Worm (Caenorhabditis elegans): Measurements from ENCODE around the gene tmem-120.

Gene tmem-120

ce11 chrIII:1495230-1495629 lies 22.6 kb downstream of the tmem-120 start, which contains the start of gene Y82E9BR.19:
Y82E9BR.19 (minus strand) TSS chrIII:1495330.
- no peak for TF ChIP-seq sea-2 (GFP tag; IDR thresholded peaks at IDR 0.05)
- no peak for TF ChIP-seq die-1 (tag; optimal IDR thresholded peaks at IDR 0.05)
- no peak for TF ChIP-seq tbp1 (GFP tag; optimal IDR thresholded peaks at IDR 0.05)
- TF ChIP-seq Y56A3A.18 (GFP tag; IDR thresholded peaks at IDR 0.05) = no peak
- no peak for TF ChIP-seq dox-1 (GFP tag; IDR thresholded peaks at IDR 0.05)
- TF ChIP-seq F57A8.1 (GFP tag; optimal IDR thresholded peaks at IDR 0.05) = no peak
- no peak for TF ChIP-seq mxl-1 (tag; optimal IDR thresholded peaks at IDR 0.05)
- no peak for TF ChIP-seq him-1 (tag; optimal IDR thresholded peaks at IDR 0.05)
- no peak for TF ChIP-seq mel-28 (tag; optimal IDR thresholded peaks at IDR 0.05; ENCODE audit: borderline replicate concordance)

- TF ChIP-seq ceh-79 (tag; optimal IDR thresholded peaks at IDR 0.05) = no peak
- no peak for TF ChIP-seq ets-4 (GFP tag; optimal IDR thresholded peaks at IDR 0.05)
- no peak for TF ChIP-seq hlh-12 (tag; optimal IDR thresholded peaks at IDR 0.05)
- no peak for TF ChIP-seq ztf-3 (GFP tag; optimal IDR thresholded peaks at IDR 0.05)
- no peak for TF ChIP-seq ceh-40 (GFP tag; IDR thresholded peaks at IDR 0.05)
- no peak for TF ChIP-seq sdz-38 (tag; optimal IDR thresholded peaks at IDR 0.05)
- TF ChIP-seq dox-1 (GFP tag; IDR thresholded peaks at IDR 0.05) = no peak
Measured at ce11 chrIII:1483407-1483806, 34.4 kb downstream of the tmem-120 start, which contains the start of gene Y82E9BR.18. Y82E9BR.18 (minus strand) TSS chrIII:1483507.

ce11 chrIII:1468358-1469305 lies 49.2 kb downstream of the tmem-120 start:
- TF ChIP-seq nhr-90 (tag; optimal IDR thresholded peaks at IDR 0.05) = no peak
- no peak for TF ChIP-seq fkh-3 (tag; optimal IDR thresholded peaks at IDR 0.05)
- TF ChIP-seq atf-7 (tag; optimal IDR thresholded peaks at IDR 0.05) = no peak
- no peak for TF ChIP-seq snpc-1.1 (tag; optimal IDR thresholded peaks at IDR 0.05; ENCODE audit: insufficient read depth)
- no peak for TF ChIP-seq let-526 (GFP tag; IDR thresholded peaks at IDR 0.05)
- TF ChIP-seq Y56A3A.18 (GFP tag; IDR thresholded peaks at IDR 0.05) = no peak
- no peak for TF ChIP-seq ccch-3 (GFP tag; optimal IDR thresholded peaks at IDR 0.05)
- no peak for TF ChIP-seq ztf-6 (GFP tag; IDR thresholded peaks at IDR 0.05)
- no peak for TF ChIP-seq tbx-9 (tag; optimal IDR thresholded peaks at IDR 0.05; ENCODE audit: borderline replicate concordance)
- no peak for TF ChIP-seq lin-40 (tag; optimal IDR thresholded peaks at IDR 0.05)
- no peak for TF ChIP-seq Y95B8A.8 (GFP tag; IDR thresholded peaks at IDR 0.05)
